Worm (Caenorhabditis elegans) whole organism, young adult: Measurements from ENCODE around the gene ric-8.

Source experiments
- B0336.3 ChIP-seq: fragments of 200-800 bp; sonication (Bioruptor generic); IDR thresholded peaks from 2 replicates; pipeline ENCODE4 v1.3.6; 2022; ENCODE audit warnings: missing genetic modification characterization, missing compliant biosample characterization
- C06A6.2 ChIP-seq: fragments of 200-800 bp; sonication (Bioruptor generic); conservative IDR thresholded peaks from 2 replicates; pipeline ENCODE4 v1.3.6; 2022; ENCODE audit warnings: missing genetic modification characterization, missing compliant biosample characterization
- F22D6.2 ChIP-seq: sonication (generic microtip); optimal IDR thresholded peaks from 2 replicates; lab custom pipeline; 2016; ENCODE audit warnings: mild to moderate bottlenecking, missing genetic modification characterization, missing compliant biosample characterization
- F52B5.7 ChIP-seq: sonication (generic microtip); optimal IDR thresholded peaks from 2 replicates; lab custom pipeline; 2016; ENCODE audit warnings: mild to moderate bottlenecking, missing genetic modification characterization, missing compliant biosample characterization
- K12H6.12 ChIP-seq: fragments of 200-800 bp; sonication (Bioruptor generic); optimal IDR thresholded peaks from 2 replicates; lab custom pipeline; 2018; ENCODE audit warnings: mild to moderate bottlenecking, missing genetic modification characterization, missing compliant biosample characterization
- T07F8.4 ChIP-seq: sonication (generic microtip); optimal IDR thresholded peaks from 2 replicates; lab custom pipeline; 2016; ENCODE audit warnings: mild to moderate bottlenecking, missing genetic modification characterization, moderate library complexity, missing compliant biosample characterization
- attf-3 ChIP-seq: fragments of 200-800 bp; sonication (Bioruptor generic); conservative IDR thresholded peaks from 2 replicates; pipeline ENCODE4 v1.3.6; 2022; ENCODE audit warnings: missing genetic modification reagents, missing genetic modification characterization, missing compliant biosample characterization
- ceh-100 ChIP-seq: fragments of 200-800 bp; sonication (Bioruptor generic); IDR thresholded peaks from 2 replicates; pipeline ENCODE4 v1.3.6; 2022; ENCODE audit warnings: missing genetic modification reagents, missing genetic modification characterization, missing compliant biosample characterization
- ceh-40 ChIP-seq: fragments of 200-800 bp; sonication (Bioruptor generic); IDR thresholded peaks from 2 replicates; pipeline ENCODE4 v1.3.6; 2022; ENCODE audit warnings: missing genetic modification characterization, missing compliant biosample characterization
- dox-1 ChIP-seq: fragments of 200-800 bp; sonication (Bioruptor generic); IDR thresholded peaks from 2 replicates; pipeline ENCODE4 v1.3.6; 2022; ENCODE audit warnings: missing genetic modification reagents, missing genetic modification characterization, missing compliant biosample characterization
- efl-1 ChIP-seq: fragments of 150-350 bp; optimal IDR thresholded peaks from 2 replicates; lab custom pipeline; 2014; ENCODE audit warnings: missing biosample characterization, missing genetic modification reagents, missing genetic modification characterization
- egrh-3 ChIP-seq: fragments of 200-800 bp; sonication (Bioruptor generic); IDR thresholded peaks from 2 replicates; pipeline ENCODE4 v1.3.6; 2022; ENCODE audit warnings: missing genetic modification reagents, missing genetic modification characterization, missing compliant biosample characterization
- ekl-4 ChIP-seq: fragments of 200-800 bp; sonication (Bioruptor generic); IDR thresholded peaks from 2 replicates; pipeline ENCODE4 v1.3.6; 2022; ENCODE audit warnings: missing genetic modification reagents, missing genetic modification characterization, missing compliant biosample characterization
- fkh-3 ChIP-seq: sonication (generic microtip); optimal IDR thresholded peaks from 2 replicates; lab custom pipeline; 2016; ENCODE audit warnings: mild to moderate bottlenecking, missing genetic modification characterization, missing compliant biosample characterization
- hlh-12 ChIP-seq: sonication (generic microtip); optimal IDR thresholded peaks from 2 replicates; lab custom pipeline; 2016; ENCODE audit warnings: missing genetic modification characterization, missing compliant biosample characterization
- hmg-1.2 ChIP-seq: fragments of 200-800 bp; sonication (Bioruptor generic); IDR thresholded peaks from 2 replicates; pipeline ENCODE4 v1.3.6; 2022; ENCODE audit warnings: missing genetic modification reagents, missing genetic modification characterization, missing compliant biosample characterization
- hmg-20 ChIP-seq: fragments of 200-800 bp; sonication (Bioruptor generic); IDR thresholded peaks from 2 replicates; pipeline ENCODE4 v1.3.6; 2022; ENCODE audit warnings: missing genetic modification reagents, missing genetic modification characterization, missing compliant biosample characterization
- let-526 ChIP-seq: fragments of 200-800 bp; sonication (Bioruptor generic); IDR thresholded peaks from 2 replicates; pipeline ENCODE4 v1.3.6; 2022; ENCODE audit warnings: missing genetic modification reagents, missing genetic modification characterization, missing compliant biosample characterization
- let-607 ChIP-seq, 2 experiments: fragments of 200-800 bp in 1 of 2; sonication (Bioruptor generic) in 1 of 2; sonication (generic microtip) in 1 of 2; optimal IDR thresholded peaks; 2 replicates each; lab custom pipeline; 2016 to 2018; ENCODE audit warnings: mild to moderate bottlenecking in 2 of 2, missing compliant biosample characterization in 2 of 2, missing genetic modification characterization in 2 of 2, moderate library complexity in 2 of 2, missing genotype in 1 of 2
- lin-26 ChIP-seq: fragments of 200-800 bp; sonication (Bioruptor generic); IDR thresholded peaks from 2 replicates; pipeline ENCODE4 v1.3.6; 2022; ENCODE audit warnings: missing genetic modification reagents, missing genetic modification characterization, missing compliant biosample characterization
- lin-54 ChIP-seq: fragments of 200-800 bp; sonication (Bioruptor generic); optimal IDR thresholded peaks from 2 replicates; lab custom pipeline; 2018; ENCODE audit warnings: mild to moderate bottlenecking, missing genetic modification characterization, missing compliant biosample characterization
- lsy-27 ChIP-seq: sonication (generic microtip); optimal IDR thresholded peaks from 2 replicates; lab custom pipeline; 2017; ENCODE audit warnings: missing genetic modification characterization, mild to moderate bottlenecking, missing compliant biosample characterization, antibody characterized with exemption, missing genotype, borderline replicate concordance; ENCODE audit not compliant: insufficient read depth
- madf-3 ChIP-seq: fragments of 200-800 bp; sonication (Bioruptor generic); IDR thresholded peaks from 2 replicates; pipeline ENCODE4 v1.3.6; 2022; ENCODE audit warnings: missing genetic modification reagents, missing genetic modification characterization, missing compliant biosample characterization
- madf-6 ChIP-seq: fragments of 200-800 bp; sonication (Bioruptor generic); IDR thresholded peaks from 2 replicates; pipeline ENCODE4 v1.3.6; 2022; ENCODE audit warnings: missing genetic modification reagents, missing genetic modification characterization, missing compliant biosample characterization
- mcd-1 ChIP-seq: fragments of 200-800 bp; sonication (Bioruptor generic); IDR thresholded peaks from 2 replicates; pipeline ENCODE4 v1.3.6; 2022; ENCODE audit warnings: missing genetic modification reagents, missing genetic modification characterization, missing compliant biosample characterization
- mes-4 ChIP-seq: sonication (generic microtip); optimal IDR thresholded peaks from 2 replicates; lab custom pipeline; 2016; ENCODE audit warnings: missing genotype, missing genetic modification characterization, missing compliant biosample characterization
- nfya-1 ChIP-seq: sonication (generic microtip); optimal IDR thresholded peaks from 2 replicates; lab custom pipeline; 2017; ENCODE audit warnings: antibody characterized with exemption, missing compliant biosample characterization, missing genetic modification characterization, borderline replicate concordance; ENCODE audit not compliant: insufficient read depth
- nhr-179 ChIP-seq: sonication (generic microtip); optimal IDR thresholded peaks from 2 replicates; lab custom pipeline; 2016; ENCODE audit warnings: mild to moderate bottlenecking, missing genetic modification characterization, missing compliant biosample characterization
- nhr-27 ChIP-seq: fragments of 200-800 bp; sonication (Bioruptor generic); optimal IDR thresholded peaks from 2 replicates; lab custom pipeline; 2018; ENCODE audit warnings: mild to moderate bottlenecking, missing genetic modification characterization, moderate library complexity, missing compliant biosample characterization
- pbrm-1 ChIP-seq: fragments of 200-800 bp; sonication (Bioruptor generic); IDR thresholded peaks from 2 replicates; pipeline ENCODE4 v1.3.6; 2022; ENCODE audit warnings: missing genetic modification reagents, missing genetic modification characterization, missing compliant biosample characterization
- rcor-1 ChIP-seq: fragments of 200-800 bp; sonication (Bioruptor generic); IDR thresholded peaks from 2 replicates; pipeline ENCODE4 v1.3.6; 2022; ENCODE audit warnings: missing genetic modification reagents, missing genetic modification characterization, missing compliant biosample characterization
- rec-8 ChIP-seq, 2 experiments: sonication (generic microtip); optimal IDR thresholded peaks; 2 replicates each; lab custom pipeline; 2016; ENCODE audit warnings: mild to moderate bottlenecking in 2 of 2, missing genetic modification characterization in 2 of 2, missing genetic modification reagents in 2 of 2, missing genotype in 2 of 2, missing biosample characterization in 1 of 2, missing compliant biosample characterization in 1 of 2, moderate library complexity in 1 of 2
- repo-1 ChIP-seq: sonication (generic microtip); optimal IDR thresholded peaks from 2 replicates; lab custom pipeline; 2017; ENCODE audit warnings: mild to moderate bottlenecking, missing genetic modification characterization, missing compliant biosample characterization
- rpc-1 ChIP-seq, 2 experiments: fragments of 150-350 bp in 1 of 2; sonication (generic microtip) in 1 of 2; optimal IDR thresholded peaks; 2 replicates each; lab custom pipeline; 2014 to 2018; ENCODE audit warnings: missing biosample characterization in 1 of 2, missing genetic modification characterization in 1 of 2, missing genetic modification reagents in 1 of 2, missing genotype in 1 of 2
- snpc-1.1 ChIP-seq: sonication (generic microtip); optimal IDR thresholded peaks from 2 replicates; lab custom pipeline; 2017; ENCODE audit warnings: missing genetic modification characterization, mild to moderate bottlenecking, missing compliant biosample characterization, antibody characterized with exemption, moderate library complexity, missing genotype, missing genetic modification reagents; ENCODE audit not compliant: insufficient read depth
- somi-1 ChIP-seq: fragments of 200-800 bp; sonication (Bioruptor generic); optimal IDR thresholded peaks from 2 replicates; lab custom pipeline; 2018; ENCODE audit warnings: mild to moderate bottlenecking, missing genetic modification characterization, missing compliant biosample characterization
- sptf-2 ChIP-seq: fragments of 200-800 bp; sonication (Bioruptor generic); optimal IDR thresholded peaks from 2 replicates; lab custom pipeline; 2018; ENCODE audit warnings: mild to moderate bottlenecking, missing genetic modification characterization, missing compliant biosample characterization
- ztf-18 ChIP-seq: sonication (generic microtip); optimal IDR thresholded peaks from 2 replicates; lab custom pipeline; 2016; ENCODE audit warnings: missing genotype, mild to moderate bottlenecking, missing genetic modification characterization, missing compliant biosample characterization

Gene ric-8

DNA sequence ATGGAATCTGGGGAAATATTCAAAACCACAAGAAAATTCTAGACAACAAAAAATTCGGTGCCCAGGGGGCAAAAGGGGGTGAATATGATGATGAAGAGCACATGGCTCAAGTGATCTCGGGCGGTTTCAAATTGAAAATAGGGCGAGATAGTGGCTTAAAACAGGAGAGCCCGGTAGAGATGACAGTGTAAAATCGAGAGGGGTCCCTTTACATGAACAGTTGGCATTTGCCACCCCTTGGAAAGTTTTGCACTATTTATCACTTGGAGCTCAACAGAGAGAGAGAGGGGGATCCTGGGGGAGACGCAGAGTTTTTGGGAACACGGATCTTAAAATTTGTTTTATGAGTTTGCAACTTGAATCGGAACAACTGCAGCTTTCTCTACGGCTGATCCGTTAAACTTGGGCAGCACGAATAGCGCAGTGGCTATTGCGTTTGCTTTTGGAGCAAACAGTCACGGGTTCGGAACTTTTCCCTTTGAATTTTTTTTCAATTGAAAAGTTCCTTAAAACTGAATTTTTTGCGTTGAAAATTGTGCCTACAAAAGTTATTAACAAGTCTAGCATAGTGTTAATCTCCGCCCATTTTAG lies 22.7 kb downstream of the ric-8 start (continued):
- TF ChIP-seq rcor-1 (peak; percentile 32; the same call in 1 of the 2 replicates), lsy-27 (no peak), ceh-40 (GFP tag; lab: Robert Waterston, UW) (0 out of 2 replicates have a peak, but pooled peaks have one; percentile 46), repo-1 (tag; lab: Kevin White, UChicago) (peak; percentile 27), rpc-1 (optimal IDR thresholded peaks at IDR 0.05; lab: Kevin White, UChicago) (peak; percentile 69), rpc-1 (tag; optimal IDR thresholded peaks at IDR 0.05; lab: Kevin White, UChicago) (peak; percentile 77), let-526 (GFP tag; lab: Robert Waterston, UW) (0 out of 2 replicates have a peak, but pooled peaks have one; percentile 55), pbrm-1 (GFP tag; lab: Robert Waterston, UW) (no peak), snpc-1.1 (peak; percentile 3), lin-54 (peak; percentile 51), hlh-12 (tag; lab: Kevin White, UChicago) (no peak), F22D6.2 (no peak), B0336.3 (GFP tag; lab: Robert Waterston, UW) (no peak), nhr-179 (tag; lab: Kevin White, UChicago) (no peak), fkh-3 (tag; lab: Kevin White, UChicago) (no peak), let-607 (tag; optimal IDR thresholded peaks at IDR 0.05; lab: Kevin White, UChicago) (no peak), T07F8.4 (tag; lab: Kevin White, UChicago) (no peak), F52B5.7 (tag; lab: Kevin White, UChicago) (no peak), hmg-1.2 (peak; percentile 59), mcd-1 (peak; percentile 38; the same call in 1 of the 2 replicates), efl-1 (GFP tag; lab: Kevin White, UChicago) (no peak), egrh-3 (no peak), nhr-27 (no peak), attf-3 (GFP tag; lab: Robert Waterston, UW) (no peak), sptf-2 (GFP tag; lab: Kevin White, UChicago) (no peak), C06A6.2 (GFP tag; lab: Robert Waterston, UW) (no peak), mes-4 (tag; lab: Kevin White, UChicago) (peak; percentile 19), hmg-20 (GFP tag; lab: Robert Waterston, UW) (peak; percentile 19; the same call in 1 of the 2 replicates), rec-8 (tag; optimal IDR thresholded peaks at IDR 0.05; lab: Kevin White, UChicago) (peak in 1 of 2 experiments; percentile 41), somi-1 (GFP tag; lab: Kevin White, UChicago) (peak; percentile 23), madf-3 (GFP tag; lab: Robert Waterston, UW) (0 out of 2 replicates have a peak, but pooled peaks have one; percentile 69), lin-26 (GFP tag; lab: Robert Waterston, UW) (peak; percentile 84), ztf-18 (tag; lab: Kevin White, UChicago) (peak; percentile 31), madf-6 (GFP tag; lab: Robert Waterston, UW) (peak; percentile 33; the same call in 1 of the 2 replicates), nfya-1 (no peak), dox-1 (GFP tag; lab: Robert Waterston, UW) (peak; percentile 29; the same call in 1 of the 2 replicates), K12H6.12 (tag; lab: Kevin White, UChicago) (no peak), ekl-4 (0 out of 2 replicates have a peak, but pooled peaks have one; percentile 16), ceh-100 (GFP tag; lab: Robert Waterston, UW) (no peak)
